Fruit fly (Drosophila melanogaster) whole organism, embryonic: Measurements from ENCODE around the gene Rbcn-3B.

Source experiments
- Adf1 ChIP-seq: fragments of 200-800 bp; sonication (Bioruptor generic); IDR thresholded peaks from 2 replicates; pipeline ENCODE4 v1.3.6; 2022; ENCODE audit warnings: missing biosample characterization, missing genetic modification characterization
- Bdp1 ChIP-seq: fragments of 200-800 bp; sonication (Bioruptor generic); optimal IDR thresholded peaks from 3 replicates; lab custom pipeline; 2016; ENCODE audit warnings: missing biosample characterization, missing genetic modification characterization
- Bgb ChIP-seq: fragments of 200-800 bp; sonication (Bioruptor generic); IDR thresholded peaks from 2 replicates; pipeline ENCODE4 v1.3.6; 2022; ENCODE audit warnings: missing biosample characterization, missing genetic modification characterization; ENCODE audit not compliant: partially characterized antibody
- CG1024 ChIP-seq: fragments of 200-800 bp; sonication (Bioruptor generic); IDR thresholded peaks from 2 replicates; pipeline ENCODE4 v1.3.6; 2022; ENCODE audit warnings: missing biosample characterization, missing genetic modification characterization
- CG13296 ChIP-seq: fragments of 200-800 bp; sonication (Bioruptor generic); optimal IDR thresholded peaks from 3 replicates; lab custom pipeline; 2018; ENCODE audit warnings: missing biosample characterization, mild to moderate bottlenecking, missing genetic modification characterization
- CG14050 ChIP-seq: fragments of 200-800 bp; sonication (Bioruptor generic); IDR thresholded peaks from 3 replicates; pipeline ENCODE4 v1.3.6; 2022; ENCODE audit warnings: missing biosample characterization, missing genetic modification characterization
- CG15269 ChIP-seq: fragments of 200-800 bp; sonication (Bioruptor generic); optimal IDR thresholded peaks from 2 replicates; lab custom pipeline; 2018; ENCODE audit warnings: missing biosample characterization, mild to moderate bottlenecking, missing genetic modification characterization, moderate library complexity
- CG17829 ChIP-seq: fragments of 200-800 bp; optimal IDR thresholded peaks from 2 replicates; lab custom pipeline; 2019; ENCODE audit warnings: missing biosample characterization, mild to moderate bottlenecking, missing genetic modification characterization, moderate library complexity
- CG30431 ChIP-seq: fragments of 200-800 bp; sonication (Bioruptor generic); optimal IDR thresholded peaks from 2 replicates; lab custom pipeline; 2017; ENCODE audit warnings: missing biosample characterization, missing genetic modification characterization
- CG33557 ChIP-seq: fragments of 200-800 bp; sonication (Bioruptor generic); optimal IDR thresholded peaks from 2 replicates; lab custom pipeline; 2019; ENCODE audit warnings: missing biosample characterization, mild to moderate bottlenecking, missing genetic modification characterization, moderate library complexity
- CG3847 ChIP-seq: fragments of 200-800 bp; sonication (Bioruptor generic); IDR thresholded peaks from 2 replicates; pipeline ENCODE4 v1.3.6; 2022; ENCODE audit warnings: missing biosample characterization, missing genetic modification characterization
- CG43689 ChIP-seq: fragments of 200-800 bp; sonication (Bioruptor generic); IDR thresholded peaks from 2 replicates; pipeline ENCODE4 v1.3.6; 2022; ENCODE audit warnings: missing biosample characterization, missing genetic modification characterization
- CG4707 ChIP-seq: fragments of 200-800 bp; sonication (Bioruptor generic); optimal IDR thresholded peaks from 2 replicates; lab custom pipeline; 2018; ENCODE audit warnings: missing biosample characterization, mild to moderate bottlenecking, missing genetic modification characterization, moderate library complexity
- CG5953 ChIP-seq: fragments of 200-800 bp; sonication (Bioruptor generic); IDR thresholded peaks from 2 replicates; pipeline ENCODE4 v1.3.6; 2022; ENCODE audit warnings: missing biosample characterization, missing genetic modification characterization
- CG6175 ChIP-seq: fragments of 200-800 bp; sonication (Bioruptor generic); IDR thresholded peaks from 3 replicates; pipeline ENCODE4 v1.3.6; 2022; ENCODE audit warnings: missing biosample characterization, missing genetic modification characterization
- CG7372 ChIP-seq: fragments of 200-800 bp; sonication (Bioruptor generic); IDR thresholded peaks from 2 replicates; pipeline ENCODE4 v1.3.6; 2022; ENCODE audit warnings: missing biosample characterization, missing genetic modification characterization
- CG7928 ChIP-seq: fragments of 200-800 bp; sonication (Bioruptor generic); optimal IDR thresholded peaks from 2 replicates; lab custom pipeline; 2017; ENCODE audit warnings: missing biosample characterization, mild to moderate bottlenecking, missing genetic modification characterization
- CG7987 ChIP-seq: fragments of 200-800 bp; sonication (Bioruptor generic); optimal IDR thresholded peaks from 2 replicates; lab custom pipeline; 2018; ENCODE audit warnings: missing biosample characterization, mild to moderate bottlenecking, missing genetic modification characterization, moderate library complexity
- CG9797 ChIP-seq: fragments of 200-800 bp; sonication (Bioruptor generic); optimal IDR thresholded peaks from 3 replicates; lab custom pipeline; 2018; ENCODE audit warnings: missing biosample characterization, mild to moderate bottlenecking, missing genetic modification characterization
- CTCF ChIP-seq: fragments of 200-800 bp; sonication (Bioruptor generic); optimal IDR thresholded peaks from 2 replicates; lab custom pipeline; 2017; ENCODE audit warnings: missing biosample characterization, mild to moderate bottlenecking, missing genetic modification characterization, moderate library complexity
- D19B ChIP-seq: fragments of 200-800 bp; sonication (Bioruptor generic); optimal IDR thresholded peaks from 2 replicates; lab custom pipeline; 2017; ENCODE audit warnings: missing biosample characterization, mild to moderate bottlenecking, missing genetic modification characterization
- Dad ChIP-seq: fragments of 200-800 bp; sonication (Bioruptor generic); optimal IDR thresholded peaks from 3 replicates; lab custom pipeline; 2016; ENCODE audit warnings: missing biosample characterization, missing genetic modification characterization
- Dek ChIP-seq: fragments of 200-800 bp; sonication (Bioruptor generic); optimal IDR thresholded peaks from 3 replicates; lab custom pipeline; 2019; ENCODE audit warnings: missing biosample characterization, mild to moderate bottlenecking, missing genetic modification characterization, moderate library complexity
- Dp ChIP-seq: fragments of 200-800 bp; sonication (Bioruptor generic); optimal IDR thresholded peaks from 2 replicates; lab custom pipeline; 2018; ENCODE audit warnings: missing biosample characterization, mild to moderate bottlenecking, missing genetic modification characterization, moderate library complexity
- Hr39 ChIP-seq: fragments of >200 bp; optimal IDR thresholded peaks from 2 replicates; lab custom pipeline; 2017
- Hr78 ChIP-seq, 2 experiments: fragments of 200-800 bp in 1 of 2; fragments of >200 bp in 1 of 2; sonication (Bioruptor generic) in 1 of 2; optimal IDR thresholded peaks; 2 replicates each; lab custom pipeline; 2017 to 2019; ENCODE audit warnings: missing biosample characterization in 2 of 2, missing genetic modification characterization in 2 of 2, mild to moderate bottlenecking in 1 of 2, moderate library complexity in 1 of 2
- MESR4 ChIP-seq: fragments of 200-800 bp; sonication (Bioruptor generic); optimal IDR thresholded peaks from 2 replicates; lab custom pipeline; 2018; ENCODE audit warnings: missing biosample characterization, mild to moderate bottlenecking, missing genetic modification characterization, moderate library complexity
- Mes4 ChIP-seq: fragments of 200-800 bp; sonication (Bioruptor generic); optimal IDR thresholded peaks from 2 replicates; lab custom pipeline; 2016; ENCODE audit warnings: missing biosample characterization, missing genetic modification characterization
- Oaz ChIP-seq: fragments of 200-800 bp; sonication (Bioruptor generic); IDR thresholded peaks from 2 replicates; pipeline ENCODE4 v1.3.6; 2022; ENCODE audit warnings: missing biosample characterization, missing genetic modification characterization
- Rfx ChIP-seq: fragments of 200-800 bp; sonication (Bioruptor generic); IDR thresholded peaks from 2 replicates; pipeline ENCODE4 v1.3.6; 2022; ENCODE audit warnings: missing biosample characterization, missing genetic modification characterization
- Ssrp ChIP-seq: fragments of 200-800 bp; sonication (Bioruptor generic); optimal IDR thresholded peaks from 2 replicates; lab custom pipeline; 2018; ENCODE audit warnings: missing biosample characterization, mild to moderate bottlenecking, missing genetic modification characterization, moderate library complexity
- Taf1 ChIP-seq: fragments of 200-800 bp; sonication (Bioruptor generic); IDR thresholded peaks from 2 replicates; pipeline ENCODE4 v1.3.6; 2022; ENCODE audit warnings: missing biosample characterization, missing genetic modification characterization
- al ChIP-seq: fragments of 200-800 bp; sonication (Bioruptor generic); IDR thresholded peaks from 2 replicates; pipeline ENCODE4 v1.3.6; 2022; ENCODE audit warnings: missing biosample characterization, missing genetic modification characterization
- az2 ChIP-seq: fragments of 200-800 bp; sonication (Bioruptor generic); optimal IDR thresholded peaks from 3 replicates; lab custom pipeline; 2016; ENCODE audit warnings: missing biosample characterization, missing genetic modification characterization
- bcd ChIP-seq: fragments of 200-800 bp; sonication (Bioruptor generic); optimal IDR thresholded peaks from 2 replicates; lab custom pipeline; 2017; ENCODE audit warnings: missing biosample characterization, mild to moderate bottlenecking, missing genetic modification characterization
- bigmax ChIP-seq: fragments of 200-800 bp; sonication (Bioruptor generic); optimal IDR thresholded peaks from 2 replicates; lab custom pipeline; 2018; ENCODE audit warnings: missing biosample characterization, mild to moderate bottlenecking, missing genetic modification characterization
- crp ChIP-seq, 2 experiments: fragments of 200-800 bp; sonication (Bioruptor generic); optimal IDR thresholded peaks; 2 replicates in 1 of 2; 3 replicates in 1 of 2; lab custom pipeline; 2017; ENCODE audit warnings: missing biosample characterization in 2 of 2, missing genetic modification characterization in 2 of 2, mild to moderate bottlenecking in 1 of 2, moderate library complexity in 1 of 2
- da ChIP-seq: fragments of 200-800 bp; sonication (Bioruptor generic); optimal IDR thresholded peaks from 2 replicates; lab custom pipeline; 2016; ENCODE audit warnings: missing biosample characterization, missing genetic modification characterization
- ems ChIP-seq: fragments of 200-800 bp; sonication (Bioruptor generic); optimal IDR thresholded peaks from 3 replicates; lab custom pipeline; 2016; ENCODE audit warnings: missing biosample characterization, missing genetic modification characterization
- eve ChIP-seq, 2 experiments: fragments of >200 bp; optimal IDR thresholded peaks; 2 replicates each; lab custom pipeline; 2017; ENCODE audit warnings: missing biosample characterization in 2 of 2, missing genetic modification characterization in 2 of 2
- ewg ChIP-seq: fragments of 200-800 bp; sonication (Bioruptor generic); optimal IDR thresholded peaks from 3 replicates; lab custom pipeline; 2017; ENCODE audit warnings: mild to moderate bottlenecking, missing biosample characterization, missing genetic modification reagents, missing genetic modification characterization
- fru ChIP-seq: fragments of >200 bp; optimal IDR thresholded peaks from 2 replicates; lab custom pipeline; 2017
- gsb ChIP-seq: fragments of 200-800 bp; sonication (Bioruptor generic); IDR thresholded peaks from 2 replicates; pipeline ENCODE4 v1.3.6; 2022; ENCODE audit warnings: missing biosample characterization, missing genetic modification characterization
- ham ChIP-seq: fragments of 200-800 bp; sonication (Bioruptor generic); IDR thresholded peaks from 2 replicates; pipeline ENCODE4 v1.3.6; 2022; ENCODE audit warnings: missing biosample characterization, missing genetic modification characterization
- klu ChIP-seq: fragments of 200-800 bp; sonication (Bioruptor generic); IDR thresholded peaks from 2 replicates; pipeline ENCODE4 v1.3.6; 2022; ENCODE audit warnings: missing biosample characterization, missing genetic modification characterization
- mam ChIP-seq: fragments of 200-800 bp; sonication (Bioruptor generic); optimal IDR thresholded peaks from 3 replicates; lab custom pipeline; 2016; ENCODE audit warnings: missing biosample characterization, missing genetic modification characterization
- org-1 ChIP-seq: fragments of 200-800 bp; sonication (Bioruptor generic); optimal IDR thresholded peaks from 2 replicates; lab custom pipeline; 2017; ENCODE audit warnings: missing biosample characterization, missing genetic modification characterization
- salm ChIP-seq: fragments of 200-800 bp; sonication (Bioruptor generic); optimal IDR thresholded peaks from 2 replicates; lab custom pipeline; 2018; ENCODE audit warnings: missing biosample characterization, mild to moderate bottlenecking, missing genetic modification characterization
- sug ChIP-seq: fragments of 200-800 bp; optimal IDR thresholded peaks from 2 replicates; lab custom pipeline; 2019; ENCODE audit warnings: missing biosample characterization, mild to moderate bottlenecking, missing genetic modification characterization, moderate library complexity
- unc-4 ChIP-seq: fragments of 200-800 bp; sonication (Bioruptor generic); IDR thresholded peaks from 2 replicates; pipeline ENCODE4 v1.3.6; 2022; ENCODE audit warnings: missing biosample characterization, missing genetic modification characterization; ENCODE audit not compliant: partially characterized antibody
- vfl ChIP-seq: fragments of 200-800 bp; sonication (Bioruptor generic); optimal IDR thresholded peaks from 2 replicates; lab custom pipeline; 2016; ENCODE audit warnings: missing biosample characterization, missing genetic modification characterization

Rbcn-3B gene

DNA sequence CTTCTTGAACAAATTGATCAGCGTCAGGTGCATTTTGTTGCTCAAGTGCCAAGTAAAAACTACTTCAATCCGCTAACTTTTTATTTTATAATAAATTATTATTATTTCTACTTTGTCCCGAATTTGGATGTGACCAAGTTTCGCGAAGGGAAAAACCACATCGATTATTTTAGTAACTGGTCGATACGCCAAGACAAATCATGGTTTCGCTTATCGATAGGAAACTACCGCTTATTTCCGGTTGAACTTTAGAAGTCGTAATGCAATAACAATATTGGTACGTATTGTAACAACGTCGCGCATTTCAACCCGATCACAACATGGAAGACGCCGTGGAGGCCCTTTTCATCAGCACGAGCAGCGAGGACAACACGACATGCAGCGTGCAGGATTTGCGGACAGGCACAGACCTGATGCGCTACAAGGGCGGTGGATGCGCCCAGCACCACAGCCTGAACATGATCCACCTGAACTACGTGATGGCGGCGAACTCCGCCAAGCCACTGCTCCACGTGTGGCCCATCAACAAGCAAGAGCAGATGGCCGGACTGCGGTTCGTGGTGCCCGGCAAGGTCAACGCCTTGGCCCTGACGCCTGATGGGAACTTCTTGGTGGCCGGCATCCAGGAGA is 31.5 kb upstream of the Rbcn-3B start, which contains the start of the genes CG14817 and CG14805 (continued):
- TF ChIP-seq Oaz (GFP tag; lab: Robert Waterston, UW) (no peak), CG6175 (no peak), ewg (GFP tag; lab: Kevin White, UChicago) (peak; percentile 20), CG14050 (GFP tag; lab: Robert Waterston, UW) (peak; percentile 59; the same call in 2 of the 3 replicates), CG30431 (GFP tag; lab: Kevin White, UChicago) (peak; percentile 22), CG7928 (GFP tag; lab: Kevin White, UChicago) (no peak), Dek (tag; lab: Kevin White, UChicago) (peak; percentile 43), da (GFP tag; lab: Kevin White, UChicago) (no peak), Dp (GFP tag; lab: Kevin White, UChicago) (peak; percentile 27), org-1 (GFP tag; lab: Kevin White, UChicago) (peak; percentile 54), CTCF (GFP tag; lab: Kevin White, UChicago) (peak; percentile 33), Adf1 (GFP tag; lab: Robert Waterston, UW) (no peak; the same call in 1 of the 2 replicates), CG17829 (tag; lab: Kevin White, UChicago) (peak; percentile 66), CG43689 (no peak), gsb (no peak), CG5953 (GFP tag; lab: Robert Waterston, UW) (no peak), eve (GFP tag; optimal IDR thresholded peaks at IDR 0.05; lab: Kevin White, UChicago) (no peak), Hr78 (GFP tag; optimal IDR thresholded peaks at IDR 0.05; lab: Kevin White, UChicago) (peak in 1 of 2 experiments; percentile 96), Rfx (peak; percentile 78), CG3847 (peak; percentile 50), MESR4 (peak; percentile 87), CG15269 (tag; lab: Kevin White, UChicago) (peak; percentile 69), Dad (GFP tag; lab: Kevin White, UChicago) (peak; percentile 7), salm (tag; lab: Kevin White, UChicago) (peak; percentile 70), Bdp1 (GFP tag; lab: Kevin White, UChicago) (peak; percentile 18), D19B (GFP tag; lab: Kevin White, UChicago) (peak; percentile 52), CG9797 (GFP tag; lab: Kevin White, UChicago) (peak; percentile 72), Mes4 (peak; percentile 58), CG4707 (GFP tag; lab: Kevin White, UChicago) (peak; percentile 81), mam (no peak), al (GFP tag; lab: Robert Waterston, UW) (no peak; the same call in 1 of the 2 replicates), bigmax (GFP tag; lab: Kevin White, UChicago) (peak; percentile 51), ham (GFP tag; lab: Robert Waterston, UW) (no peak), CG7372 (GFP tag; lab: Robert Waterston, UW) (no peak), CG1024 (GFP tag; lab: Robert Waterston, UW) (no peak), sug (tag; lab: Kevin White, UChicago) (peak; percentile 72), Hr39 (lab: Kevin White, UChicago) (no peak), CG7987 (GFP tag; lab: Kevin White, UChicago) (peak; percentile 93), CG33557 (GFP tag; lab: Kevin White, UChicago) (peak; percentile 70), unc-4 (GFP tag; lab: Robert Waterston, UW) (peak; percentile 66; the same call in 1 of the 2 replicates), crp (GFP tag; optimal IDR thresholded peaks at IDR 0.05; lab: Kevin White, UChicago) (peak in 1 of 2 experiments; percentile 22), Ssrp (no peak), vfl (GFP tag; lab: Kevin White, UChicago) (no peak), az2 (peak; percentile 29), klu (GFP tag; lab: Robert Waterston, UW) (no peak), CG13296 (GFP tag; lab: Kevin White, UChicago) (peak; percentile 92), Bgb (GFP tag; lab: Robert Waterston, UW) (peak; percentile 60; the same call in 1 of the 2 replicates), bcd (GFP tag; lab: Kevin White, UChicago) (peak; percentile 79), fru (lab: Kevin White, UChicago) (no peak), ems (peak; percentile 15), Taf1 (GFP tag; lab: Robert Waterston, UW) (no peak)
